Fruit fly (Drosophila melanogaster): Measurements from ENCODE around the gene VhaM9.7-a.
A peak's percentile ranks its signal among the peaks of the same experiment; 100 is the strongest.

VhaM9.7-a gene

dm6 chr3L:4239442-4240322 lies 22.8 kb upstream of the VhaM9.7-a start, which contains the start of gene Sqor:
Gene Sqor, plus strand, starts transcription at chr3L:4240173.
- TF ChIP-seq CG31365 (tag; optimal IDR thresholded peaks at IDR 0.05): peak; percentile 41
- TF ChIP-seq chinmo (GFP tag; IDR thresholded peaks at IDR 0.05; ENCODE audit: partially characterized antibody): peak; percentile 61; the same call in 2 of the 4 replicates
- no peak for TF ChIP-seq bbx (GFP tag; IDR thresholded peaks at IDR 0.05; ENCODE audit: partially characterized antibody)
- no peak for TF ChIP-seq D (optimal IDR thresholded peaks at IDR 0.05)
- TF ChIP-seq D (GFP tag; optimal IDR thresholded peaks at IDR 0.05): peak; percentile 37
- TF ChIP-seq Taf1 (GFP tag; IDR thresholded peaks at IDR 0.05): 0 out of 2 replicates have a peak, but pooled peaks have one; percentile 35
- TF ChIP-seq Sox100B (GFP tag; optimal IDR thresholded peaks at IDR 0.05): no peak
- TF ChIP-seq grn (GFP tag; optimal IDR thresholded peaks at IDR 0.05): peak; percentile 8
- peak; percentile 82 for TF ChIP-seq jumu (GFP tag; optimal IDR thresholded peaks at IDR 0.05)
- TF ChIP-seq Chrac-16 (GFP tag; optimal IDR thresholded peaks at IDR 0.05): peak; percentile 68
- TF ChIP-seq CG13424 (tag; optimal IDR thresholded peaks at IDR 0.05): peak; percentile 92
- peak; percentile 82 for TF ChIP-seq CG3847 (GFP tag; IDR thresholded peaks at IDR 0.05)
- TF ChIP-seq mld (GFP tag; IDR thresholded peaks at IDR 0.05; ENCODE audit: partially characterized antibody): no peak
- peak; percentile 75 for TF ChIP-seq en (GFP tag; optimal IDR thresholded peaks at IDR 0.05)
- TF ChIP-seq CG4730 (GFP tag; IDR thresholded peaks at IDR 0.05): peak; percentile 76
- no peak for TF ChIP-seq Sin3A (optimal IDR thresholded peaks at IDR 0.05)
- TF ChIP-seq CG5245 (GFP tag; optimal IDR thresholded peaks at IDR 0.05): peak; percentile 57
- TF ChIP-seq CG6689 (GFP tag; IDR thresholded peaks at IDR 0.05): peak; percentile 75
- peak; percentile 55 for TF ChIP-seq ewg (GFP tag; optimal IDR thresholded peaks at IDR 0.05)
- peak; percentile 72 for TF ChIP-seq luna (GFP tag; optimal IDR thresholded peaks at IDR 0.05)
- no peak for TF ChIP-seq knrl (GFP tag; IDR thresholded peaks at IDR 0.05; ENCODE audit: partially characterized antibody)
- peak; percentile 99 for TF ChIP-seq grau (tag; optimal IDR thresholded peaks at IDR 0.05)
- TF ChIP-seq so (GFP tag; IDR thresholded peaks at IDR 0.05): peak; percentile 85
- no peak for TF ChIP-seq crol (GFP tag; IDR thresholded peaks at IDR 0.05)
- peak; percentile 54 for TF ChIP-seq tin (GFP tag; optimal IDR thresholded peaks at IDR 0.05)
- no peak for TF ChIP-seq Vsx1 (GFP tag; optimal IDR thresholded peaks at IDR 0.05)
- peak; percentile 85 for TF ChIP-seq CG11695 (GFP tag; IDR thresholded peaks at IDR 0.05)
- TF ChIP-seq sens (GFP tag): peak; percentile 94
- TF ChIP-seq CG10209 (GFP tag; optimal IDR thresholded peaks at IDR 0.05): peak; percentile 89
- TF ChIP-seq run (tag; optimal IDR thresholded peaks at IDR 0.05): peak; percentile 79
- peak; percentile 73; the same call in 3 of the 4 replicates for TF ChIP-seq Gug (GFP tag; IDR thresholded peaks at IDR 0.05)
- peak; percentile 61; the same call in 2 of the 3 replicates for TF ChIP-seq sr (GFP tag; IDR thresholded peaks at IDR 0.05)
- TF ChIP-seq eve (GFP tag; optimal IDR thresholded peaks at IDR 0.05): no peak
- TF ChIP-seq Hmr (GFP tag; optimal IDR thresholded peaks at IDR 0.05): peak; percentile 89
- TF ChIP-seq Deaf1 (tag; optimal IDR thresholded peaks at IDR 0.05): peak; percentile 55
- peak; percentile 76 for TF ChIP-seq Mad (GFP tag; optimal IDR thresholded peaks at IDR 0.05)
- peak; percentile 92 for TF ChIP-seq CG10543 (GFP tag; optimal IDR thresholded peaks at IDR 0.05)
- peak; percentile 90 for TF ChIP-seq pho (GFP tag; optimal IDR thresholded peaks at IDR 0.05)
- TF ChIP-seq ftz-f1 (GFP tag; optimal IDR thresholded peaks at IDR 0.05): peak; percentile 98
- peak; percentile 87 for TF ChIP-seq Side (GFP tag; optimal IDR thresholded peaks at IDR 0.05)
- peak; percentile 58; the same call in 2 of the 3 replicates for TF ChIP-seq CG2889 (GFP tag; IDR thresholded peaks at IDR 0.05)
- TF ChIP-seq HLHmδ (GFP tag; optimal IDR thresholded peaks at IDR 0.05): no peak
- peak; percentile 76; the same call in 2 of the 3 replicates for TF ChIP-seq CG34422 (GFP tag; IDR thresholded peaks at IDR 0.05)
- TF ChIP-seq dm (GFP tag; optimal IDR thresholded peaks at IDR 0.05): peak; percentile 74
- TF ChIP-seq CG33557 (GFP tag; optimal IDR thresholded peaks at IDR 0.05): peak; percentile 2
- TF ChIP-seq CG30403 (GFP tag; optimal IDR thresholded peaks at IDR 0.05): peak; percentile 91
- peak; percentile 76; the same call in 2 of the 3 replicates for TF ChIP-seq CG3726 (GFP tag; IDR thresholded peaks at IDR 0.05)
- TF ChIP-seq CG12942 (GFP tag; optimal IDR thresholded peaks at IDR 0.05): peak; percentile 49
- TF ChIP-seq PHDP (tag; optimal IDR thresholded peaks at IDR 0.05): peak; percentile 89
